Worm (Caenorhabditis elegans) whole organism, late embryonic: ENCODE measurements around the gene rps-5.

Experiments used
- C08G9.2 ChIP-seq: sonication (generic microtip); optimal IDR thresholded peaks from 2 replicates; lab custom pipeline; 2016; ENCODE audit warnings: mild to moderate bottlenecking, missing genetic modification characterization, moderate library complexity, missing compliant biosample characterization
- C38D4.7 ChIP-seq: fragments of 200-800 bp; sonication (Bioruptor generic); optimal IDR thresholded peaks from 2 replicates; lab custom pipeline; 2018; ENCODE audit warnings: mild to moderate bottlenecking, missing genetic modification characterization, moderate library complexity, missing compliant biosample characterization
- K02D7.2 ChIP-seq: sonication (generic microtip); optimal IDR thresholded peaks from 2 replicates; lab custom pipeline; 2017; ENCODE audit warnings: mild to moderate bottlenecking, missing genetic modification characterization, missing compliant biosample characterization
- Y22D7AL.16 ChIP-seq: sonication (generic microtip); optimal IDR thresholded peaks from 2 replicates; lab custom pipeline; 2016; ENCODE audit warnings: missing genetic modification characterization, missing compliant biosample characterization
- ama-1 ChIP-seq: fragments of 150-350 bp; optimal IDR thresholded peaks from 2 replicates; lab custom pipeline; 2014
- ceh-18 ChIP-seq: sonication (generic microtip); optimal IDR thresholded peaks from 2 replicates; lab custom pipeline; 2016; ENCODE audit warnings: missing genetic modification characterization, missing compliant biosample characterization
- ceh-19 ChIP-seq: fragments of 200-800 bp; sonication (Bioruptor generic); optimal IDR thresholded peaks from 2 replicates; lab custom pipeline; 2018; ENCODE audit warnings: mild to moderate bottlenecking, missing genetic modification characterization, missing compliant biosample characterization
- ceh-22 ChIP-seq: sonication (generic microtip); optimal IDR thresholded peaks from 2 replicates; lab custom pipeline; 2017; ENCODE audit warnings: missing biosample characterization, missing genetic modification characterization
- ceh-30 ChIP-seq: fragments of 150-350 bp; optimal IDR thresholded peaks from 2 replicates; lab custom pipeline; 2014; ENCODE audit warnings: missing biosample characterization, missing genetic modification characterization
- ceh-31 ChIP-seq: sonication (generic microtip); optimal IDR thresholded peaks from 2 replicates; lab custom pipeline; 2016; ENCODE audit warnings: missing genetic modification characterization, missing compliant biosample characterization
- ceh-34 ChIP-seq: sonication (generic microtip); optimal IDR thresholded peaks from 2 replicates; lab custom pipeline; 2016; ENCODE audit warnings: mild to moderate bottlenecking, missing genetic modification characterization, missing compliant biosample characterization
- ceh-9 ChIP-seq: sonication (generic microtip); optimal IDR thresholded peaks from 2 replicates; lab custom pipeline; 2016; ENCODE audit warnings: mild to moderate bottlenecking, missing genetic modification characterization, inconsistent platforms, missing compliant biosample characterization
- dmd-4 ChIP-seq: sonication (generic microtip); optimal IDR thresholded peaks from 2 replicates; lab custom pipeline; 2016; ENCODE audit warnings: borderline replicate concordance, missing genetic modification characterization, missing compliant biosample characterization
- dve-1 ChIP-seq: sonication (generic microtip); optimal IDR thresholded peaks from 2 replicates; lab custom pipeline; 2017; ENCODE audit warnings: antibody characterized with exemption, mild to moderate bottlenecking, missing genetic modification characterization, missing compliant biosample characterization
- elt-4 ChIP-seq: sonication (generic microtip); optimal IDR thresholded peaks from 2 replicates; lab custom pipeline; 2016; ENCODE audit warnings: missing genetic modification characterization, missing compliant biosample characterization
- ets-4 ChIP-seq: sonication (generic microtip); optimal IDR thresholded peaks from 2 replicates; lab custom pipeline; 2016; ENCODE audit warnings: missing genetic modification characterization, missing compliant biosample characterization
- eyg-1 ChIP-seq: sonication (generic microtip); optimal IDR thresholded peaks from 2 replicates; lab custom pipeline; 2016; ENCODE audit warnings: missing genotype, missing genetic modification characterization, missing compliant biosample characterization
- fax-1 ChIP-seq: sonication (generic microtip); optimal IDR thresholded peaks from 2 replicates; lab custom pipeline; 2016; ENCODE audit warnings: missing genotype, missing genetic modification characterization, missing compliant biosample characterization
- gmeb-2 ChIP-seq: sonication (generic microtip); optimal IDR thresholded peaks from 2 replicates; lab custom pipeline; 2016; ENCODE audit warnings: missing genetic modification characterization, inconsistent platforms, missing compliant biosample characterization
- hlh-15 ChIP-seq: sonication (generic microtip); optimal IDR thresholded peaks from 2 replicates; lab custom pipeline; 2016; ENCODE audit warnings: missing genetic modification characterization, missing compliant biosample characterization
- hlh-30 ChIP-seq: sonication (generic microtip); optimal IDR thresholded peaks from 2 replicates; lab custom pipeline; 2017; ENCODE audit warnings: antibody characterized with exemption, missing genetic modification characterization, missing compliant biosample characterization; ENCODE audit not compliant: insufficient read depth
- madf-2 ChIP-seq: sonication (generic microtip); optimal IDR thresholded peaks from 2 replicates; lab custom pipeline; 2017; ENCODE audit warnings: missing genetic modification characterization, missing compliant biosample characterization
- mec-3 ChIP-seq: sonication (generic microtip); optimal IDR thresholded peaks from 2 replicates; lab custom pipeline; 2016; ENCODE audit warnings: borderline replicate concordance, missing genetic modification characterization, missing compliant biosample characterization
- nfya-1 ChIP-seq: sonication (generic microtip); optimal IDR thresholded peaks from 2 replicates; lab custom pipeline; 2017; ENCODE audit warnings: missing genetic modification characterization, mild to moderate bottlenecking, missing compliant biosample characterization, antibody characterized with exemption, moderate library complexity
- npax-4 ChIP-seq: sonication (generic microtip); optimal IDR thresholded peaks from 2 replicates; lab custom pipeline; 2016; ENCODE audit warnings: missing genetic modification characterization, missing compliant biosample characterization
- odd-2 ChIP-seq: sonication (generic microtip); optimal IDR thresholded peaks from 2 replicates; lab custom pipeline; 2017; ENCODE audit warnings: antibody characterized with exemption, mild to moderate bottlenecking, missing genetic modification characterization, missing compliant biosample characterization
- pax-1 ChIP-seq: fragments of 150-350 bp; optimal IDR thresholded peaks from 2 replicates; lab custom pipeline; 2014; ENCODE audit warnings: missing biosample characterization, missing genetic modification characterization
- pha-4 ChIP-seq: fragments of 150-350 bp; optimal IDR thresholded peaks from 2 replicates; lab custom pipeline; 2018; ENCODE audit warnings: missing biosample characterization, missing genetic modification reagents, missing genetic modification characterization
- pqm-1 ChIP-seq: sonication (generic microtip); optimal IDR thresholded peaks from 2 replicates; lab custom pipeline; 2016; ENCODE audit warnings: missing genetic modification characterization, missing compliant biosample characterization
- rnt-1 ChIP-seq: sonication (generic microtip); optimal IDR thresholded peaks from 2 replicates; lab custom pipeline; 2016; ENCODE audit warnings: missing genetic modification characterization, missing compliant biosample characterization
- sdc-2 ChIP-seq: sonication (generic microtip); optimal IDR thresholded peaks from 2 replicates; lab custom pipeline; 2016; ENCODE audit warnings: missing genotype, missing genetic modification characterization, missing compliant biosample characterization
- sox-2 ChIP-seq: fragments of 200-800 bp; sonication (Bioruptor generic); IDR thresholded peaks from 2 replicates; pipeline ENCODE4 v1.3.6; 2022; ENCODE audit warnings: missing genetic modification reagents, missing genetic modification characterization, missing compliant biosample characterization
- unc-3 ChIP-seq, 2 experiments: fragments of 200-800 bp in 1 of 2; sonication (Bioruptor generic) in 1 of 2; sonication (generic microtip) in 1 of 2; conservative IDR thresholded peaks in 1 of 2; optimal IDR thresholded peaks in 1 of 2; 2 replicates each; pipeline versions ENCODE4 v1.3.6 to Lab custom; 2016 to 2022; ENCODE audit warnings: missing compliant biosample characterization in 2 of 2, missing genetic modification characterization in 2 of 2, missing genetic modification reagents in 1 of 2
- unc-55 ChIP-seq: sonication (generic microtip); optimal IDR thresholded peaks from 2 replicates; lab custom pipeline; 2017; ENCODE audit warnings: missing biosample characterization, missing genetic modification reagents, missing genetic modification characterization
- ztf-16 ChIP-seq: sonication (generic microtip); optimal IDR thresholded peaks from 2 replicates; lab custom pipeline; 2017; ENCODE audit warnings: missing genetic modification characterization, missing compliant biosample characterization

rps-5 gene

DNA sequence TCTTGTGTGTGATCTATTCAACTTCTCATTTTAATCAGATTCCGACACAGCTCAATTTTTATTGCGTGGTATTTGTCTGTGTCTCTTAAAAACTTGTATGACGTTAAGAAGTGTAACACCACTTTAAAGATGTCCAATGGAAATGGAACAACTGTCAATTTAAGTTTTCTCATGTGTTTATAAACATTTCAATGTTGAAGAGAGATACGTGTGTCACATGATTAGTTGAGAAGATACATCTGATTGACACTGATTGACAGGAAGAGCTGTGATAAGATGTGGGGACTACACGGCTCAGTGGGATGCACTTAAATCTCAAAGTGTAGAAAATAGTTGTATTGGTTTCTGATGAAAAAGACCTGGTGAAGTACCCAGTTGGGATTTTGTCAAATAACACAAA, 42.5 kb downstream of the rps-5 start:
- TF ChIP-seq pha-4 (tag; lab: Kevin White, UChicago) (no peak), unc-3 (GFP tag; conservative IDR thresholded peaks at IDR 0.05; lab: Robert Waterston, UW) (no peak), unc-3 (tag; optimal IDR thresholded peaks at IDR 0.05; lab: Kevin White, UChicago) (no peak), ama-1 (lab: Kevin White, UChicago) (no peak), dmd-4 (tag; lab: Kevin White, UChicago) (no peak), madf-2 (tag; lab: Kevin White, UChicago) (no peak), ztf-16 (tag; lab: Kevin White, UChicago) (no peak), elt-4 (tag; lab: Kevin White, UChicago) (no peak), hlh-30 (peak; percentile 55), rnt-1 (tag; lab: Kevin White, UChicago) (peak; percentile 81), gmeb-2 (no peak), sdc-2 (tag; lab: Kevin White, UChicago) (no peak), sox-2 (GFP tag; lab: Robert Waterston, UW) (no peak), ceh-9 (tag; lab: Kevin White, UChicago) (no peak), nfya-1 (peak; percentile 47), pqm-1 (tag; lab: Kevin White, UChicago) (no peak), unc-55 (peak; percentile 100), fax-1 (tag; lab: Kevin White, UChicago) (no peak), ceh-34 (tag; lab: Kevin White, UChicago) (no peak), pax-1 (tag; lab: Kevin White, UChicago) (no peak), eyg-1 (tag; lab: Kevin White, UChicago) (no peak), ceh-30 (tag; lab: Kevin White, UChicago) (no peak), mec-3 (tag; lab: Kevin White, UChicago) (no peak), dve-1 (tag; lab: Kevin White, UChicago) (no peak), K02D7.2 (tag; lab: Kevin White, UChicago) (no peak), ceh-22 (tag; lab: Kevin White, UChicago) (no peak), ceh-18 (tag; lab: Kevin White, UChicago) (peak; percentile 68), ets-4 (tag; lab: Kevin White, UChicago) (no peak)
- TF ChIP-seq, all 69 proteins: peak for 5

DNA sequence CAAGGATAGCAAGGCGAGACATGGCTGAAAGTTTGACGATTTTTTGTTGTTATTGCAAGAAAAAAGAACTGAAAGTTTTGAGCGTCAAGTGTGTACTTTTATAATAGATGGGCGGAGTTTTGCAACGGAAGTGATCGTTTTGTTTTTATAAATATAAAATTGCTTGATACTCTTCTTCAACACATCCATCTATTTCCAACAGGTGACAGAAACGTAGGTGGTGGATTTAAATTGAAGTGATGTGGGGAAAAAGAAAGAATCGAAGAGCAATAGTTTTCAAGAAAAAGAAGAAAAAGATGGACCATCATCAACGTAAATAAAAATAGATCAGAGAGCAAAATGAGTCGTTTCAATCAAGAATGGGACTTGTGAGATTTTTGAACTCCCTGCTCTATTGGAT, 43.8 kb downstream of the rps-5 start, which contains the start of gene ttr-17:
TSS of gene ttr-17 (minus strand) at position 24 of the 400 bp plus-strand sequence.
- TF ChIP-seq ets-4 (tag; lab: Kevin White, UChicago) (no peak), ceh-18 (tag; lab: Kevin White, UChicago) (peak; percentile 51)

DNA sequence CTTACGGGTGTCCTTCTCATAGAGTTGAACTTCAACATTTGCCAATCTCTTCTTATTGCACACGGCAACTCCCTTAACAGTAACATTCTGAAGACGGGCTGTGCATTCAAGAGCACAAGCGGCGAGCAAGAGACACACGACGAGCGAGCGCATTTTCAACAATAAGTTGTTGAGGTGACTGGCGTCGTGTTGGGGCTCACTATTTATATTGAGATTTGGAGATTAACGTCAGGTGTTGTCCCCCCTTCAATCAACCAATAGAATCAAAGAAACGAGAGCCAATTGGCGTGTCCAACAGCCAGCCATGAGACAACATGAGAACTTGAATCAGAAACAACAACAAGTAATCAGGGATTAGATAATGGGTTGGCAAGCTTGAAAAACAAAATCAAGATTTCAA, 46.9 kb downstream of the rps-5 start, which contains the start of gene ttr-16:
TSS of gene ttr-16 (minus strand) at position 176 of the 400 bp plus-strand sequence.
- TF ChIP-seq pax-1 (tag; lab: Kevin White, UChicago) (no peak), ztf-16 (tag; lab: Kevin White, UChicago) (no peak), hlh-15 (tag; lab: Kevin White, UChicago) (no peak), odd-2 (no peak), madf-2 (tag; lab: Kevin White, UChicago) (no peak), Y22D7AL.16 (tag; lab: Kevin White, UChicago) (no peak), ceh-19 (GFP tag; lab: Kevin White, UChicago) (no peak), eyg-1 (tag; lab: Kevin White, UChicago) (no peak), nfya-1 (peak; percentile 77), npax-4 (tag; lab: Kevin White, UChicago) (no peak), unc-55 (peak; percentile 88), ceh-31 (tag; lab: Kevin White, UChicago) (no peak), C08G9.2 (tag; lab: Kevin White, UChicago) (no peak), ceh-18 (tag; lab: Kevin White, UChicago) (peak; percentile 30), C38D4.7 (GFP tag; lab: Kevin White, UChicago) (no peak)
